Fruit fly (Drosophila melanogaster): ENCODE measurements around the gene galla-2.

Gene galla-2

dm6 chr3L:10927349-10927748, 44.7 kb downstream of the galla-2 start:
- TF ChIP-seq insv (optimal IDR thresholded peaks at IDR 0.05) (no peak), ttk (optimal IDR thresholded peaks at IDR 0.05) (no peak), Sin3A (optimal IDR thresholded peaks at IDR 0.05) (no peak), psq (optimal IDR thresholded peaks at IDR 0.05) (no peak), h (optimal IDR thresholded peaks at IDR 0.05) (no peak), Myc (optimal IDR thresholded peaks at IDR 0.05) (no peak)

DNA sequence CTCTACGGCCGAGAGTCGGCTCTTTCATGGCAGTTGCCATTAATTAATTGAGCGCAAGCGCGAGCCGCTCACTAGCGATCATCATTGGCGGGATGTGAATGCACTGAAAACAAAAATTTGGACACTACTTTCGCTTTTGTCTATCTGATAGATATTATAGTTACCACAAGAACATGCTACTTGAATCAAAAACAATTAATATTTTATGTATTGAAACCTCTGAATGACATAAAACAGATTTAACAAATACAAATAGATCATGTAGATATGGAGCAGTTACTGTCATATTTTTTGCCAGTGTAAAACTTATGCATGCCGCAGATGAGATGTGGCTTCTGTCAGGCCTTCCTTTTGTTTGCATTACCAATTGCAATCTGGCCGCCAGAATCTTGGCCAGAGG, 45.3 kb downstream of the galla-2 start:
- TF ChIP-seq Sin3A (optimal IDR thresholded peaks at IDR 0.05): no peak
- no peak for TF ChIP-seq h (optimal IDR thresholded peaks at IDR 0.05)
- no peak for TF ChIP-seq psq (optimal IDR thresholded peaks at IDR 0.05)
- no peak for TF ChIP-seq insv (optimal IDR thresholded peaks at IDR 0.05)
- TF ChIP-seq Myc (optimal IDR thresholded peaks at IDR 0.05): no peak
- TF ChIP-seq ttk (optimal IDR thresholded peaks at IDR 0.05): no peak

dm6 chr3L:10928801-10929200, 46.1 kb downstream of the galla-2 start:
- TF ChIP-seq ttk (optimal IDR thresholded peaks at IDR 0.05) (no peak), insv (optimal IDR thresholded peaks at IDR 0.05) (no peak), psq (optimal IDR thresholded peaks at IDR 0.05) (no peak), h (optimal IDR thresholded peaks at IDR 0.05) (no peak), Sin3A (optimal IDR thresholded peaks at IDR 0.05) (no peak), Myc (optimal IDR thresholded peaks at IDR 0.05) (no peak)

- TF ChIP-seq psq (optimal IDR thresholded peaks at IDR 0.05) (no peak), insv (optimal IDR thresholded peaks at IDR 0.05) (no peak), Sin3A (optimal IDR thresholded peaks at IDR 0.05) (no peak), Myc (optimal IDR thresholded peaks at IDR 0.05) (no peak), ttk (optimal IDR thresholded peaks at IDR 0.05) (no peak), h (optimal IDR thresholded peaks at IDR 0.05) (no peak)
Observed at dm6 chr3L:10931430-10931829, 48.7 kb downstream of the galla-2 start.

Data from Kc167 (cell line).